Fruit fly (Drosophila melanogaster): Measurements from ENCODE around the gene CG8852.

CG8852 gene

DNA sequence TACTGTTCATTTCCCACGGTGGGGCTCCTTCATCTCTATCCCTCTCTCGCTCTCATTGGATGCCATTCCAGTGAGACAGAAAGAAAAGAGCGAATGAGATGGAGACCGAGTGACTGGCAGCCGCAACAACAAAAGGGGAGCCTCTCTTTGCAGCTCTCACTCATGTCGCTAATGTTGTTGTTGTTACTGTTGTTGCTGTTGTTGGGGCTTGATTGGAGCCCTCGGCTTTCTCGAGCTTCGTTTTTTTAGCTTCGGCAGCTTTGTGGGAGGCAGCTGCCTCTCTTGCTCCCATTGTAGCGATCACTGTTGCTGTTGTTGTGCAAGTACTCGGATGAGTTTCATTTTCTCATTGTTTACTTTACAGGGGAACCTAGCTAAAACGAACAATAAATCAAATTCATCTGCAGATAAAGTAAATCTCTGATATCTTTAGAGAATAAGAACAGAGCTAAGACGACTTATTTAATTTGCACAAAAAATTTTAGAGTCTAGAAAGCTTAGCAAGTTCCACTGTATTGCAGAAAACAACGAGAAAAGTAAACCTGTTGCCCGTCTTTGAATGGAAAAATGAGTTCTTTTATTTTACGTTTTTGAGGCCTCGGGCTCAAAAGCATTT is 9.4 kb downstream of the CG8852 start (continued):
- TF ChIP-seq salm (tag; optimal IDR thresholded peaks at IDR 0.05) (no peak), CG5953 (GFP tag; IDR thresholded peaks at IDR 0.05) (no peak), HHEX (GFP tag; optimal IDR thresholded peaks at IDR 0.05) (no peak), Dad (GFP tag; optimal IDR thresholded peaks at IDR 0.05) (no peak), lilli (GFP tag; optimal IDR thresholded peaks at IDR 0.05) (peak; percentile 44), Hr39 (optimal IDR thresholded peaks at IDR 0.05) (no peak), Sox102F (GFP tag; optimal IDR thresholded peaks at IDR 0.05) (peak; percentile 75), D19A (tag; optimal IDR thresholded peaks at IDR 0.05) (peak; percentile 51), YL-1 (GFP tag; optimal IDR thresholded peaks at IDR 0.05) (no peak), row (GFP tag; IDR thresholded peaks at IDR 0.05) (peak; percentile 65), CG11723 (GFP tag; optimal IDR thresholded peaks at IDR 0.05) (no peak), C15 (GFP tag; IDR thresholded peaks at IDR 0.05) (no peak), fd64A (GFP tag; optimal IDR thresholded peaks at IDR 0.05) (no peak), CG15269 (tag; optimal IDR thresholded peaks at IDR 0.05) (peak; percentile 63), ERR (GFP tag; optimal IDR thresholded peaks at IDR 0.05) (no peak), emc (GFP tag; optimal IDR thresholded peaks at IDR 0.05) (no peak), CG7372 (GFP tag; IDR thresholded peaks at IDR 0.05) (no peak), CG9609 (GFP tag; optimal IDR thresholded peaks at IDR 0.05) (peak; percentile 14), jumu (GFP tag; optimal IDR thresholded peaks at IDR 0.05) (peak; percentile 23), cas (GFP tag; IDR thresholded peaks at IDR 0.05) (no peak), psq (GFP tag; optimal IDR thresholded peaks at IDR 0.05) (no peak), z (GFP tag; IDR thresholded peaks at IDR 0.05) (peak; percentile 91), yki (optimal IDR thresholded peaks at IDR 0.05) (peak; percentile 22), stc (GFP tag; IDR thresholded peaks at IDR 0.05) (peak; percentile 48; the same call in 1 of the 2 replicates), BEAF-32 (GFP tag; optimal IDR thresholded peaks at IDR 0.05) (no peak), gcm2 (GFP tag; optimal IDR thresholded peaks at IDR 0.05) (no peak), CG31365 (tag; optimal IDR thresholded peaks at IDR 0.05) (no peak), Max (GFP tag; optimal IDR thresholded peaks at IDR 0.05) (no peak), E2f2 (GFP tag; IDR thresholded peaks at IDR 0.05) (no peak; the same call in 1 of the 2 replicates), unc-4 (GFP tag; IDR thresholded peaks at IDR 0.05; ENCODE audit: partially characterized antibody) (no peak), CG18619 (GFP tag; optimal IDR thresholded peaks at IDR 0.05) (no peak), CG4424 (GFP tag; optimal IDR thresholded peaks at IDR 0.05) (peak; percentile 48), fu2 (GFP tag; optimal IDR thresholded peaks at IDR 0.05) (no peak), kni (GFP tag; optimal IDR thresholded peaks at IDR 0.05) (no peak), CG6254 (GFP tag; optimal IDR thresholded peaks at IDR 0.05) (peak; percentile 11), CG4617 (GFP tag; optimal IDR thresholded peaks at IDR 0.05; ENCODE audit: borderline replicate concordance) (no peak), croc (GFP tag; conservative IDR thresholded peaks at IDR 0.05) (peak; percentile 45; the same call in 1 of the 3 replicates), CG2678 (tag; optimal IDR thresholded peaks at IDR 0.05) (peak; percentile 59), Hand (GFP tag; optimal IDR thresholded peaks at IDR 0.05) (no peak), ab (GFP tag; optimal IDR thresholded peaks at IDR 0.05) (no peak), klu (GFP tag; IDR thresholded peaks at IDR 0.05) (0 out of 2 replicates have a peak, but pooled peaks have one; percentile 40), CG18476 (GFP tag; optimal IDR thresholded peaks at IDR 0.05) (peak; percentile 16), CG2889 (GFP tag; IDR thresholded peaks at IDR 0.05) (0 out of 3 replicates have a peak, but pooled peaks have one; percentile 10), CG4282 (GFP tag; optimal IDR thresholded peaks at IDR 0.05) (no peak), CG17802 (tag; optimal IDR thresholded peaks at IDR 0.05) (no peak), CG1602 (GFP tag; optimal IDR thresholded peaks at IDR 0.05) (peak; percentile 48), CG5180 (GFP tag; optimal IDR thresholded peaks at IDR 0.05) (no peak), twi (tag; optimal IDR thresholded peaks at IDR 0.05) (no peak), dmrt11E (tag; optimal IDR thresholded peaks at IDR 0.05) (peak; percentile 23), CG10366 (GFP tag; IDR thresholded peaks at IDR 0.05) (peak; percentile 57), CG7556 (GFP tag; optimal IDR thresholded peaks at IDR 0.05) (peak; percentile 9)

Measured in whole organism, embryonic.